Worm (Caenorhabditis elegans): Measurements from ENCODE around the gene mig-2.

- TF ChIP-seq nhr-12 (tag; optimal IDR thresholded peaks at IDR 0.05), result no peak
- TF ChIP-seq zag-1 (tag; optimal IDR thresholded peaks at IDR 0.05), result no peak
- TF ChIP-seq lin-13 (GFP tag; optimal IDR thresholded peaks at IDR 0.05), result no peak
- TF ChIP-seq sptf-1 (tag; optimal IDR thresholded peaks at IDR 0.05), result no peak
- no peak for TF ChIP-seq elt-3 (tag; optimal IDR thresholded peaks at IDR 0.05)
- TF ChIP-seq nhr-19 (GFP tag; conservative IDR thresholded peaks at IDR 0.05), result no peak
- TF ChIP-seq unc-130 (tag; optimal IDR thresholded peaks at IDR 0.05), result no peak
- TF ChIP-seq dpl-1 (GFP tag; optimal IDR thresholded peaks at IDR 0.05), result no peak
- no peak for TF ChIP-seq nhr-77 (tag; optimal IDR thresholded peaks at IDR 0.05)
- TF ChIP-seq snpc-4 (tag; optimal IDR thresholded peaks at IDR 0.05), result no peak
Observed at ce11 chrX:11555527-11556137, 7.2 kb downstream of the mig-2 start.

Data from whole organism, L1 larva.